Fruit fly (Drosophila melanogaster) whole organism, embryonic: Measurements from ENCODE around the gene fzy.

Source experiments
- B-H1 ChIP-seq: fragments of 200-800 bp; sonication (Bioruptor generic); IDR thresholded peaks from 3 replicates; pipeline ENCODE4 v1.3.6; 2022; ENCODE audit warnings: missing biosample characterization, missing genetic modification characterization
- Bgb ChIP-seq: fragments of 200-800 bp; sonication (Bioruptor generic); IDR thresholded peaks from 2 replicates; pipeline ENCODE4 v1.3.6; 2022; ENCODE audit warnings: missing biosample characterization, missing genetic modification characterization; ENCODE audit not compliant: partially characterized antibody
- Bteb2 ChIP-seq: fragments of 200-800 bp; sonication (Bioruptor generic); optimal IDR thresholded peaks from 2 replicates; lab custom pipeline; 2016; ENCODE audit warnings: missing biosample characterization, missing genetic modification characterization
- CG10147 ChIP-seq: fragments of 200-800 bp; sonication (Bioruptor generic); optimal IDR thresholded peaks from 2 replicates; lab custom pipeline; 2019; ENCODE audit warnings: missing biosample characterization, mild to moderate bottlenecking, missing genetic modification characterization, moderate library complexity
- CG10366 ChIP-seq: fragments of 200-800 bp; sonication (Bioruptor generic); IDR thresholded peaks from 2 replicates; pipeline ENCODE4 v1.3.6; 2022; ENCODE audit warnings: missing biosample characterization, missing genetic modification characterization
- CG10431 ChIP-seq: fragments of 200-800 bp; sonication (Bioruptor generic); optimal IDR thresholded peaks from 3 replicates; lab custom pipeline; 2018; ENCODE audit warnings: missing biosample characterization, mild to moderate bottlenecking, missing genetic modification characterization
- CG10565 ChIP-seq: fragments of 200-800 bp; sonication (Bioruptor generic); optimal IDR thresholded peaks from 3 replicates; lab custom pipeline; 2016; ENCODE audit warnings: missing biosample characterization, mild to moderate bottlenecking, missing genetic modification characterization
- CG11398 ChIP-seq: fragments of 200-800 bp; sonication (Bioruptor generic); optimal IDR thresholded peaks from 2 replicates; lab custom pipeline; 2016; ENCODE audit warnings: missing biosample characterization, missing genetic modification characterization
- CG11695 ChIP-seq: fragments of 200-800 bp; sonication (Bioruptor generic); IDR thresholded peaks from 3 replicates; pipeline ENCODE4 v1.3.6; 2022; ENCODE audit warnings: missing biosample characterization, missing genetic modification characterization
- CG11723 ChIP-seq: fragments of 200-800 bp; sonication (Bioruptor generic); optimal IDR thresholded peaks from 2 replicates; lab custom pipeline; 2017; ENCODE audit warnings: missing biosample characterization, mild to moderate bottlenecking, missing genetic modification characterization
- CG14441 ChIP-seq: fragments of 200-800 bp; sonication (Bioruptor generic); IDR thresholded peaks from 2 replicates; pipeline ENCODE4 v1.3.6; 2022; ENCODE audit warnings: missing biosample characterization, missing genetic modification characterization
- CG1647 ChIP-seq: fragments of 200-800 bp; sonication (Bioruptor generic); optimal IDR thresholded peaks from 3 replicates; lab custom pipeline; 2016; ENCODE audit warnings: missing biosample characterization, missing genetic modification characterization
- CG17328 ChIP-seq: fragments of 200-800 bp; sonication (Bioruptor generic); IDR thresholded peaks from 2 replicates; pipeline ENCODE4 v1.3.6; 2022; ENCODE audit warnings: missing biosample characterization, missing genetic modification characterization
- CG1832 ChIP-seq: fragments of 200-800 bp; sonication (Bioruptor generic); optimal IDR thresholded peaks from 2 replicates; lab custom pipeline; 2017; ENCODE audit warnings: missing biosample characterization, mild to moderate bottlenecking, missing genetic modification characterization, inconsistent platforms
- CG3065 ChIP-seq: fragments of 200-800 bp; sonication (Bioruptor generic); optimal IDR thresholded peaks from 2 replicates; lab custom pipeline; 2016; ENCODE audit warnings: missing biosample characterization, missing genetic modification characterization
- CG32772 ChIP-seq: fragments of 200-800 bp; sonication (Bioruptor generic); IDR thresholded peaks from 2 replicates; pipeline ENCODE4 v1.3.6; 2022; ENCODE audit warnings: missing biosample characterization, missing genetic modification characterization
- CG33213 ChIP-seq: fragments of 200-800 bp; sonication (Bioruptor generic); optimal IDR thresholded peaks from 3 replicates; lab custom pipeline; 2016; ENCODE audit warnings: missing biosample characterization, missing genetic modification characterization
- CG42726 ChIP-seq: fragments of 200-800 bp; sonication (Bioruptor generic); IDR thresholded peaks from 2 replicates; pipeline ENCODE4 v1.3.6; 2022; ENCODE audit warnings: missing biosample characterization, missing genetic modification characterization; ENCODE audit not compliant: partially characterized antibody
- CG43689 ChIP-seq: fragments of 200-800 bp; sonication (Bioruptor generic); IDR thresholded peaks from 2 replicates; pipeline ENCODE4 v1.3.6; 2022; ENCODE audit warnings: missing biosample characterization, missing genetic modification characterization
- CG4404 ChIP-seq: fragments of 200-800 bp; sonication (Bioruptor generic); IDR thresholded peaks from 2 replicates; pipeline ENCODE4 v1.3.6; 2022; ENCODE audit warnings: missing biosample characterization, missing genetic modification characterization
- CG6765 ChIP-seq: fragments of 200-800 bp; sonication (Bioruptor generic); optimal IDR thresholded peaks from 3 replicates; lab custom pipeline; 2017; ENCODE audit warnings: missing biosample characterization, mild to moderate bottlenecking, missing genetic modification characterization
- CG7786 ChIP-seq: fragments of 200-800 bp; sonication (Bioruptor generic); optimal IDR thresholded peaks from 2 replicates; lab custom pipeline; 2016; ENCODE audit warnings: missing biosample characterization, missing genetic modification characterization
- CG7963 ChIP-seq: fragments of 200-800 bp; sonication (Bioruptor generic); IDR thresholded peaks from 3 replicates; pipeline ENCODE4 v1.3.6; 2022; ENCODE audit warnings: missing biosample characterization, missing genetic modification characterization; ENCODE audit not compliant: partially characterized antibody
- CG9797 ChIP-seq: fragments of 200-800 bp; sonication (Bioruptor generic); optimal IDR thresholded peaks from 3 replicates; lab custom pipeline; 2018; ENCODE audit warnings: missing biosample characterization, mild to moderate bottlenecking, missing genetic modification characterization
- Chrac-16 ChIP-seq: fragments of 200-800 bp; sonication (Bioruptor generic); optimal IDR thresholded peaks from 3 replicates; lab custom pipeline; 2016; ENCODE audit warnings: missing biosample characterization, missing genetic modification characterization
- D ChIP-seq, 2 experiments: fragments of 200-800 bp in 1 of 2; fragments of >200 bp in 1 of 2; sonication (Bioruptor generic) in 1 of 2; optimal IDR thresholded peaks; 2 replicates in 1 of 2; 3 replicates in 1 of 2; lab custom pipeline; 2017; ENCODE audit warnings: mild to moderate bottlenecking in 1 of 2, missing biosample characterization in 1 of 2, missing genetic modification characterization in 1 of 2, missing genetic modification reagents in 1 of 2
- D19A ChIP-seq: fragments of 200-800 bp; optimal IDR thresholded peaks from 3 replicates; lab custom pipeline; 2019; ENCODE audit warnings: missing biosample characterization, mild to moderate bottlenecking, missing genetic modification characterization, moderate library complexity
- Deaf1 ChIP-seq: fragments of 200-800 bp; optimal IDR thresholded peaks from 3 replicates; lab custom pipeline; 2019; ENCODE audit warnings: missing biosample characterization, mild to moderate bottlenecking, missing genetic modification characterization, moderate library complexity
- E2f1 ChIP-seq: fragments of 200-800 bp; sonication (Bioruptor generic); IDR thresholded peaks from 2 replicates; pipeline ENCODE4 v1.3.6; 2022; ENCODE audit warnings: missing biosample characterization, missing genetic modification characterization
- Fer1 ChIP-seq: fragments of 200-800 bp; sonication (Bioruptor generic); optimal IDR thresholded peaks from 2 replicates; lab custom pipeline; 2017; ENCODE audit warnings: missing biosample characterization, mild to moderate bottlenecking, missing genetic modification characterization
- H2.0 ChIP-seq: fragments of 200-800 bp; sonication (Bioruptor generic); IDR thresholded peaks from 2 replicates; pipeline ENCODE4 v1.3.6; 2022; ENCODE audit warnings: missing biosample characterization, missing genetic modification characterization
- HLH3B ChIP-seq: fragments of 200-800 bp; sonication (Bioruptor generic); IDR thresholded peaks from 2 replicates; pipeline ENCODE4 v1.3.6; 2022; ENCODE audit warnings: missing biosample characterization, missing genetic modification characterization
- Hmx ChIP-seq: fragments of 200-800 bp; sonication (Bioruptor generic); optimal IDR thresholded peaks from 2 replicates; lab custom pipeline; 2016; ENCODE audit warnings: missing biosample characterization, missing genetic modification characterization
- Hr39 ChIP-seq: fragments of >200 bp; optimal IDR thresholded peaks from 2 replicates; lab custom pipeline; 2017
- NC2α ChIP-seq: fragments of 200-800 bp; sonication (Bioruptor generic); optimal IDR thresholded peaks from 2 replicates; lab custom pipeline; 2016; ENCODE audit warnings: missing biosample characterization, missing genetic modification characterization
- Neu2 ChIP-seq: fragments of 200-800 bp; sonication (Bioruptor generic); optimal IDR thresholded peaks from 3 replicates; lab custom pipeline; 2016; ENCODE audit warnings: missing biosample characterization, missing genetic modification characterization, borderline replicate concordance
- Optix ChIP-seq: fragments of 200-800 bp; sonication (Bioruptor generic); IDR thresholded peaks from 3 replicates; pipeline ENCODE4 v1.3.6; 2022; ENCODE audit warnings: missing biosample characterization, missing genetic modification characterization
- Sin3A ChIP-seq: fragments of >200 bp; optimal IDR thresholded peaks from 2 replicates; lab custom pipeline; 2018
- Six4 ChIP-seq: fragments of 200-800 bp; sonication (Bioruptor generic); optimal IDR thresholded peaks from 2 replicates; lab custom pipeline; 2016; ENCODE audit warnings: missing biosample characterization, missing genetic modification characterization
- cwo ChIP-seq: fragments of 200-800 bp; sonication (Bioruptor generic); optimal IDR thresholded peaks from 3 replicates; lab custom pipeline; 2017; ENCODE audit warnings: missing biosample characterization, missing genetic modification characterization, mild to moderate bottlenecking, moderate library complexity, missing genetic modification reagents
- da ChIP-seq: fragments of 200-800 bp; sonication (Bioruptor generic); optimal IDR thresholded peaks from 2 replicates; lab custom pipeline; 2016; ENCODE audit warnings: missing biosample characterization, missing genetic modification characterization
- gcm2 ChIP-seq: fragments of 200-800 bp; sonication (Bioruptor generic); optimal IDR thresholded peaks from 2 replicates; lab custom pipeline; 2016; ENCODE audit warnings: missing biosample characterization, missing genetic modification characterization
- gfzf ChIP-seq: fragments of 200-800 bp; sonication (Bioruptor generic); optimal IDR thresholded peaks from 2 replicates; lab custom pipeline; 2016; ENCODE audit warnings: missing biosample characterization, mild to moderate bottlenecking, missing genetic modification characterization, moderate library complexity
- mld ChIP-seq: fragments of 200-800 bp; sonication (Bioruptor generic); IDR thresholded peaks from 3 replicates; pipeline ENCODE4 v1.3.6; 2022; ENCODE audit warnings: missing biosample characterization, missing genetic modification characterization; ENCODE audit not compliant: partially characterized antibody
- prd ChIP-seq, 3 experiments: fragments of >200 bp in 2 of 3; fragments of 200-800 bp in 1 of 3; sonication (Bioruptor generic) in 1 of 3; optimal IDR thresholded peaks in 2 of 3; IDR thresholded peaks in 1 of 3; 2 replicates in 2 of 3; 3 replicates in 1 of 3; pipeline versions ENCODE4 v1.3.6 to Lab custom; 2017 to 2022; ENCODE audit warnings: missing biosample characterization in 1 of 3, missing genetic modification characterization in 1 of 3
- rib ChIP-seq: fragments of 200-800 bp; sonication (Bioruptor generic); IDR thresholded peaks from 2 replicates; pipeline ENCODE4 v1.3.6; 2022; ENCODE audit warnings: missing biosample characterization, missing genetic modification characterization
- slp2 ChIP-seq: fragments of 200-800 bp; sonication (Bioruptor generic); optimal IDR thresholded peaks from 2 replicates; lab custom pipeline; 2016; ENCODE audit warnings: missing biosample characterization, missing genetic modification characterization
- tap ChIP-seq: fragments of 200-800 bp; optimal IDR thresholded peaks from 3 replicates; lab custom pipeline; 2019; ENCODE audit warnings: missing biosample characterization, mild to moderate bottlenecking, missing genetic modification characterization, moderate library complexity
- vvl ChIP-seq: fragments of 200-800 bp; sonication (Bioruptor generic); IDR thresholded peaks from 2 replicates; pipeline ENCODE4 v1.3.6; 2022; ENCODE audit warnings: missing biosample characterization, missing genetic modification characterization
- wor ChIP-seq: fragments of 200-800 bp; sonication (Bioruptor generic); IDR thresholded peaks from 2 replicates; pipeline ENCODE4 v1.3.6; 2022; ENCODE audit warnings: missing biosample characterization, missing genetic modification characterization
- yki ChIP-seq: fragments of >200 bp; optimal IDR thresholded peaks from 3 replicates; lab custom pipeline; 2018

fzy gene

dm6 chr2L:16329102-16329520, 18.4 kb downstream of the fzy start, which contains the start of gene mRpL4 (continued):
- peak; percentile 64 for TF ChIP-seq CG14441 (GFP tag; lab: Robert Waterston, UW)
- TF ChIP-seq Neu2 (GFP tag; lab: Kevin White, UChicago), result no peak
- TF ChIP-seq B-H1, result peak; percentile 35; the same call in 1 of the 3 replicates
- TF ChIP-seq CG7786, result peak; percentile 69
- no peak for TF ChIP-seq rib (GFP tag; lab: Robert Waterston, UW)
- TF ChIP-seq CG43689 (GFP tag; lab: Robert Waterston, UW), result no peak
- TF ChIP-seq Deaf1, result no peak
- peak; percentile 98 for TF ChIP-seq mld (GFP tag; lab: Robert Waterston, UW)
- peak; percentile 46 for TF ChIP-seq CG1647 (GFP tag; lab: Kevin White, UChicago)
- no peak for TF ChIP-seq CG6765 (GFP tag; lab: Kevin White, UChicago)
- TF ChIP-seq CG10147 (GFP tag; lab: Kevin White, UChicago), result no peak
- 0 out of 2 replicates have a peak, but pooled peaks have one; percentile 50 for TF ChIP-seq CG10366 (GFP tag; lab: Robert Waterston, UW)
- TF ChIP-seq CG11695 (GFP tag; lab: Robert Waterston, UW), result 0 out of 3 replicates have a peak, but pooled peaks have one; percentile 32
- peak; percentile 99 for TF ChIP-seq Bgb (GFP tag; lab: Robert Waterston, UW)
- TF ChIP-seq CG11723, result no peak
- no peak for TF ChIP-seq CG1832 (GFP tag; lab: Kevin White, UChicago)
- TF ChIP-seq gcm2 (GFP tag; lab: Kevin White, UChicago), result peak; percentile 58
- peak; percentile 48; the same call in 1 of the 2 replicates for TF ChIP-seq HLH3B
- TF ChIP-seq CG10565, result no peak
- peak; percentile 46 for TF ChIP-seq Sin3A (lab: Kevin White, UChicago)
- TF ChIP-seq E2f1, result peak; percentile 70
- no peak for TF ChIP-seq Hmx (GFP tag; lab: Kevin White, UChicago)
- no peak for TF ChIP-seq cwo (GFP tag; lab: Kevin White, UChicago)
- TF ChIP-seq slp2 (GFP tag; lab: Kevin White, UChicago), result peak; percentile 72
- TF ChIP-seq yki (lab: Kevin White, UChicago), result no peak
- peak; percentile 69 for TF ChIP-seq vvl (GFP tag; lab: Robert Waterston, UW)
- TF ChIP-seq Chrac-16 (GFP tag; lab: Kevin White, UChicago), result peak; percentile 76
- TF ChIP-seq CG10431 (GFP tag; lab: Kevin White, UChicago), result no peak
- TF ChIP-seq wor (GFP tag; lab: Robert Waterston, UW), result no peak
- TF ChIP-seq da, result no peak
- TF ChIP-seq Bteb2 (GFP tag; lab: Kevin White, UChicago), result peak; percentile 59
- TF ChIP-seq CG9797, result no peak
- TF ChIP-seq Hr39 (lab: Kevin White, UChicago), result no peak
- TF ChIP-seq CG3065, result peak; percentile 48
- TF ChIP-seq D19A (tag; lab: Kevin White, UChicago), result peak; percentile 37
- peak; percentile 99 for TF ChIP-seq CG42726 (GFP tag; lab: Robert Waterston, UW)
- peak; percentile 39; the same call in 2 of the 3 replicates for TF ChIP-seq Optix (GFP tag; lab: Robert Waterston, UW)
- TF ChIP-seq NC2α (GFP tag; lab: Kevin White, UChicago), result peak; percentile 13
- TF ChIP-seq tap (tag; lab: Kevin White, UChicago), result peak; percentile 37
- TF ChIP-seq gfzf (GFP tag; lab: Kevin White, UChicago), result peak; percentile 18
- TF ChIP-seq CG32772 (GFP tag; lab: Robert Waterston, UW), result peak; percentile 73; the same call in 1 of the 2 replicates
- TF ChIP-seq CG33213, result peak; percentile 26
- no peak for TF ChIP-seq prd (optimal IDR thresholded peaks at IDR 0.05; lab: Kevin White, UChicago)
- TF ChIP-seq prd (GFP tag; IDR thresholded peaks at IDR 0.05; lab: Robert Waterston, UW), result peak; percentile 81; the same call in 2 of the 3 replicates
- no peak for TF ChIP-seq D (optimal IDR thresholded peaks at IDR 0.05; lab: Kevin White, UChicago)
- TF ChIP-seq D (GFP tag; optimal IDR thresholded peaks at IDR 0.05; lab: Kevin White, UChicago), result no peak
- TF ChIP-seq Six4, result peak; percentile 47
- TF ChIP-seq CG4404 (GFP tag; lab: Robert Waterston, UW), result no peak
- TF ChIP-seq H2.0, result peak; percentile 45
- peak; percentile 50; the same call in 1 of the 2 replicates for TF ChIP-seq CG17328 (GFP tag; lab: Robert Waterston, UW)
- TF ChIP-seq CG7963 (GFP tag; lab: Robert Waterston, UW), result peak; percentile 95
- no peak for TF ChIP-seq Fer1 (GFP tag; lab: Kevin White, UChicago)
- TF ChIP-seq CG11398, result peak; percentile 58
